Worm (Caenorhabditis elegans): ENCODE data around the gene Y116A8C.20.

The Y116A8C.20 gene

ce11 chrIV:17087384-17088099, 46.8 kb downstream of the Y116A8C.20 start, which contains the start of the genes snx-13 and snr-1 (continued):
- TF ChIP-seq mdl-1 (tag; optimal IDR thresholded peaks at IDR 0.05) (peak in 1 of 2 experiments; percentile 75), ztf-11 (tag; optimal IDR thresholded peaks at IDR 0.05) (peak in 1 of 2 experiments; percentile 79), ama-1 (optimal IDR thresholded peaks at IDR 0.05) (no peak), lsy-2 (tag; optimal IDR thresholded peaks at IDR 0.05) (peak; percentile 78 to 80), nhr-12 (tag; optimal IDR thresholded peaks at IDR 0.05) (no peak), fkh-8 (tag; optimal IDR thresholded peaks at IDR 0.05) (peak; percentile 96), jun-1 (tag; optimal IDR thresholded peaks at IDR 0.05) (peak; percentile 50), rnt-1 (tag; optimal IDR thresholded peaks at IDR 0.05) (peak; percentile 89), nhr-71 (tag; optimal IDR thresholded peaks at IDR 0.05) (peak; percentile 90), vab-15 (tag; optimal IDR thresholded peaks at IDR 0.05) (peak; percentile 95), ceh-88 (GFP tag; IDR thresholded peaks at IDR 0.05) (peak; percentile 87), Y116A8C.19 (tag; optimal IDR thresholded peaks at IDR 0.05; ENCODE audit: borderline replicate concordance) (no peak), C04F5.9 (tag; optimal IDR thresholded peaks at IDR 0.05) (peak; percentile 51), pax-3 (tag; optimal IDR thresholded peaks at IDR 0.05) (peak; percentile 96), snu-23 (GFP tag; optimal IDR thresholded peaks at IDR 0.05) (peak; percentile 87), nhr-84 (tag; optimal IDR thresholded peaks at IDR 0.05) (no peak), hlh-17 (GFP tag; optimal IDR thresholded peaks at IDR 0.05; ENCODE audit: borderline replicate concordance) (no peak), unc-86 (tag; optimal IDR thresholded peaks at IDR 0.05) (peak; percentile 77), skn-1 (tag; optimal IDR thresholded peaks at IDR 0.05) (peak; percentile 42), aha-1 (tag; optimal IDR thresholded peaks at IDR 0.05) (no peak), lir-3 (tag; optimal IDR thresholded peaks at IDR 0.05; ENCODE audit: poor library complexity) (peak; percentile 81), nhr-77 (tag; optimal IDR thresholded peaks at IDR 0.05) (peak; percentile 13), zip-4 (GFP tag; optimal IDR thresholded peaks at IDR 0.05) (no peak), lin-35 (GFP tag; optimal IDR thresholded peaks at IDR 0.05) (peak; percentile 73 to 85), hlh-4 (tag; optimal IDR thresholded peaks at IDR 0.05) (no peak), swsn-7 (tag; optimal IDR thresholded peaks at IDR 0.05) (peak; percentile 78), aly-2 (tag; optimal IDR thresholded peaks at IDR 0.05) (peak; percentile 17), F16B12.6 (tag; optimal IDR thresholded peaks at IDR 0.05) (no peak), pag-3 (tag; optimal IDR thresholded peaks at IDR 0.05; ENCODE audit: borderline replicate concordance, insufficient read depth) (no peak), nhr-76 (tag; optimal IDR thresholded peaks at IDR 0.05) (no peak), egl-27 (tag; optimal IDR thresholded peaks at IDR 0.05) (no peak), nhr-20 (tag; optimal IDR thresholded peaks at IDR 0.05) (peak; percentile 81), mef-2 (tag; optimal IDR thresholded peaks at IDR 0.05) (peak; percentile 25), ceh-8 (GFP tag; optimal IDR thresholded peaks at IDR 0.05) (peak; percentile 52), dpl-1 (GFP tag; optimal IDR thresholded peaks at IDR 0.05) (peak; percentile 63 to 69 (median 64)), fkh-10 (GFP tag; optimal IDR thresholded peaks at IDR 0.05) (peak; percentile 57)

ce11 chrIV:17088849-17089248, 48.1 kb downstream of the Y116A8C.20 start, which contains the start of gene Y116A8C.43:
Gene Y116A8C.43, plus strand, starts transcription at chrIV:17088851.
- peak; percentile 9 for TF ChIP-seq nhr-90 (tag; optimal IDR thresholded peaks at IDR 0.05; ENCODE audit: poor library complexity)
- no peak for TF ChIP-seq hlh-4 (tag; optimal IDR thresholded peaks at IDR 0.05)
- no peak for TF ChIP-seq ama-1 (optimal IDR thresholded peaks at IDR 0.05)
- no peak for TF ChIP-seq nhr-85 (tag)
- no peak for TF ChIP-seq C04F5.9 (tag; optimal IDR thresholded peaks at IDR 0.05)
- no peak for TF ChIP-seq rnt-1 (tag; optimal IDR thresholded peaks at IDR 0.05)
- no peak for TF ChIP-seq lsy-2 (tag; optimal IDR thresholded peaks at IDR 0.05)
- no peak for TF ChIP-seq alr-1 (tag; optimal IDR thresholded peaks at IDR 0.05; ENCODE audit: borderline replicate concordance)
- no peak for TF ChIP-seq nhr-84 (tag; optimal IDR thresholded peaks at IDR 0.05)
- TF ChIP-seq ztf-4 (tag; optimal IDR thresholded peaks at IDR 0.05), result peak; percentile 0
- no peak for TF ChIP-seq efl-1 (optimal IDR thresholded peaks at IDR 0.05)
- TF ChIP-seq efl-1 (GFP tag; optimal IDR thresholded peaks at IDR 0.05 in 1 of 2), result peak in 1 of 2 experiments; percentile 31
